Fruit fly (Drosophila melanogaster): ENCODE data around the gene CG14130.
A peak's percentile ranks its signal among the peaks of the same experiment; 100 is the strongest.

Gene CG14130

DNA sequence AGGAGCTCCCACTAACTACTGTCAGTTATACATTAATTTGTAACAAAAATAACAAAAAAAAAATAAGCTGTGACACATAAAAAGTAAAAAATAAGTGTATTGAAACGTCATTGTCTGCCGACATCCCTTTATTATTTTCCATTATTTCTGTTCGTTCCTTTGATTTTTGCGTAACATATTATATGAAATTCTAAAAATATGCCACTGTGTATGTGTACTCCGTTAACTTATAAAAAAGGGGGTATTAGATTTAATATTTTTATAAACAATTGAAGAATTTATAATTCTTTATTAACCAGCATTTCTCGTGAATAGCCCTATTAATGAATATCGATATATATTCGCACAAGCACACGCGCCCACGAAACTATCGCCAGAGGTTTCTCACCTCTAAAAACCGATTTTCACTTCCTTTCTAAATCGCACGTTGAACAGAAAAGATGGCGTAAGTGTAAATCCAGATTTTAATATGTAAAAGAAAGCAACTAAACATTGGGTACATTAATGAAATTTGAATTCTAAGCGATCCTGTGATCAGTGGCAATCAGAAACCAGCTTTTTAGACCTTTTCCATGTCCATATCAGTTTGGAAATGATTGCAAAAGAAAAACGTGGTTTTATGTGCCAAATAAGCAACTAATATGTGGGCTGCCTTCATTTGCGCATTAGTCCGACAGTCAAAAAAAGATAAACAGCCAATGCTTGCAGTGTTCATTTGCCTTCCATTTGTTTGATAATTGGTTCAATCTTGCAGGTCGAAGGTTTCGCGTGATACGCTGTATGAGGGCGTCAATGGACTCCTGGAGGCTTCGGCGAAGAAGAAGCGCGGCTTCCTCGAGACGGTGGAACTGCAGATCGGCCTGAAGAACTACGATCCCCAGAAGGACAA is 7.4 kb downstream of the CG14130 start, which contains the start of gene RpL10Ab (continued):
- TF ChIP-seq Doc3 (GFP tag; IDR thresholded peaks at IDR 0.05; ENCODE audit: partially characterized antibody) (peak; percentile 64), br (optimal IDR thresholded peaks at IDR 0.05) (no peak), CG17568 (GFP tag; optimal IDR thresholded peaks at IDR 0.05) (peak; percentile 56), Chrac-16 (GFP tag; optimal IDR thresholded peaks at IDR 0.05) (peak; percentile 3), usp (GFP tag; optimal IDR thresholded peaks at IDR 0.05) (no peak), lola (GFP tag; optimal IDR thresholded peaks at IDR 0.05) (peak in 1 of 3 experiments; percentile 70), Sry-β (GFP tag; optimal IDR thresholded peaks at IDR 0.05) (peak; percentile 24), Hey (tag; optimal IDR thresholded peaks at IDR 0.05) (peak; percentile 26), fu2 (GFP tag; optimal IDR thresholded peaks at IDR 0.05) (no peak), CG10267 (tag; optimal IDR thresholded peaks at IDR 0.05) (peak; percentile 33), CG9215 (GFP tag; IDR thresholded peaks at IDR 0.05) (peak; percentile 67; the same call in 1 of the 2 replicates), row (GFP tag; IDR thresholded peaks at IDR 0.05) (peak; percentile 84), hbn (GFP tag; IDR thresholded peaks at IDR 0.05; ENCODE audit: partially characterized antibody) (peak; percentile 63), PHDP (tag; optimal IDR thresholded peaks at IDR 0.05) (peak; percentile 46), Ets65A (GFP tag) (peak; percentile 96), CG6654 (GFP tag; optimal IDR thresholded peaks at IDR 0.05) (peak; percentile 61), psq (GFP tag; optimal IDR thresholded peaks at IDR 0.05) (no peak), Nf-YA (GFP tag; IDR thresholded peaks at IDR 0.05) (0 out of 2 replicates have a peak, but pooled peaks have one; percentile 51), az2 (GFP tag; optimal IDR thresholded peaks at IDR 0.05) (peak; percentile 48), CG4424 (GFP tag; optimal IDR thresholded peaks at IDR 0.05) (peak; percentile 60), crp (GFP tag; optimal IDR thresholded peaks at IDR 0.05) (peak in 1 of 2 experiments; percentile 1), CG6254 (GFP tag; optimal IDR thresholded peaks at IDR 0.05) (no peak), Rx (GFP tag; IDR thresholded peaks at IDR 0.05) (peak; percentile 59), cg (GFP tag; optimal IDR thresholded peaks at IDR 0.05) (no peak), cwo (GFP tag; optimal IDR thresholded peaks at IDR 0.05) (no peak), CG8924 (tag; optimal IDR thresholded peaks at IDR 0.05) (peak; percentile 76), HLH4C (GFP tag; IDR thresholded peaks at IDR 0.05; ENCODE audit: partially characterized antibody) (peak; percentile 75), CG32767 (GFP tag; IDR thresholded peaks at IDR 0.05) (no peak; the same call in 1 of the 2 replicates), mld (GFP tag; IDR thresholded peaks at IDR 0.05; ENCODE audit: partially characterized antibody) (peak; percentile 86; the same call in 2 of the 3 replicates), CTCF (GFP tag; optimal IDR thresholded peaks at IDR 0.05) (peak; percentile 60), CG34422 (GFP tag; IDR thresholded peaks at IDR 0.05) (peak; percentile 69; the same call in 2 of the 3 replicates), CG10147 (GFP tag; optimal IDR thresholded peaks at IDR 0.05) (peak; percentile 77), CG12155 (GFP tag; optimal IDR thresholded peaks at IDR 0.05) (peak; percentile 17), Abd-B (GFP tag; optimal IDR thresholded peaks at IDR 0.05) (peak; percentile 55), CG13775 (GFP tag; optimal IDR thresholded peaks at IDR 0.05) (peak; percentile 79), CG17829 (tag; optimal IDR thresholded peaks at IDR 0.05) (peak; percentile 63), Nf-YC (tag; optimal IDR thresholded peaks at IDR 0.05) (peak; percentile 38), vfl (GFP tag; optimal IDR thresholded peaks at IDR 0.05) (no peak), CG13424 (tag; optimal IDR thresholded peaks at IDR 0.05) (peak; percentile 61), NC2β (GFP tag; optimal IDR thresholded peaks at IDR 0.05) (peak; percentile 57), ems (GFP tag; optimal IDR thresholded peaks at IDR 0.05) (peak; percentile 60), tap (tag; optimal IDR thresholded peaks at IDR 0.05) (no peak), Hsf (GFP tag; optimal IDR thresholded peaks at IDR 0.05) (peak; percentile 46), hth (optimal IDR thresholded peaks at IDR 0.05) (no peak), cad (GFP tag; optimal IDR thresholded peaks at IDR 0.05) (no peak), jing (GFP tag; optimal IDR thresholded peaks at IDR 0.05) (no peak), CG8290 (GFP tag; optimal IDR thresholded peaks at IDR 0.05) (no peak), CG8290 (tag; optimal IDR thresholded peaks at IDR 0.05) (peak in 1 of 2 experiments; percentile 81), CG12391 (tag; optimal IDR thresholded peaks at IDR 0.05) (peak; percentile 45)

Measured in whole organism, embryonic.